Fruit fly (Drosophila melanogaster) Kc167 (cell line): ENCODE results near the gene Mur29B.

Experiments
- Myc ChIP-seq: fragments of >200 bp; optimal IDR thresholded peaks from 2 replicates; lab custom pipeline; 2017; ENCODE audit warnings: missing external identifiers
- Sin3A ChIP-seq: fragments of >200 bp; optimal IDR thresholded peaks from 2 replicates; lab custom pipeline; 2018; ENCODE audit warnings: missing external identifiers
- h ChIP-seq: fragments of >200 bp; optimal IDR thresholded peaks from 3 replicates; lab custom pipeline; 2018; ENCODE audit warnings: missing external identifiers
- psq ChIP-seq: fragments of >200 bp; optimal IDR thresholded peaks from 2 replicates; lab custom pipeline; 2017; ENCODE audit warnings: missing external identifiers
- ttk ChIP-seq: sonication (Bioruptor generic); optimal IDR thresholded peaks from 2 replicates; lab custom pipeline; 2017; ENCODE audit warnings: missing external identifiers

- no peak for TF ChIP-seq psq (lab: Kevin White, UChicago)
- TF ChIP-seq Sin3A (lab: Kevin White, UChicago) = no peak
- TF ChIP-seq h (lab: Kevin White, UChicago) = no peak
- TF ChIP-seq Myc = no peak
- no peak for TF ChIP-seq ttk (lab: Kevin White, UChicago)
Observed at dm6 chr2L:8394180-8394579, 42.2 kb downstream of the Mur29B start, which contains the start of gene lectin-29Ca.
